Worm (Caenorhabditis elegans) whole organism, young adult: Measurements from ENCODE around the gene srbc-82.
"Not testable (repeated sequence)": the region's sequence is repeated elsewhere in the genome, so short reads cannot be mapped to it uniquely, and the experiment has no call there.

Source experiments
- D2030.7 ChIP-seq: fragments of 200-800 bp; sonication (Bioruptor generic); IDR thresholded peaks from 2 replicates; pipeline ENCODE4 v1.3.6; 2022; ENCODE audit warnings: missing genetic modification reagents, missing genetic modification characterization, missing compliant biosample characterization
- F23B12.7 ChIP-seq: sonication (generic microtip); optimal IDR thresholded peaks from 2 replicates; lab custom pipeline; 2017; ENCODE audit warnings: missing genetic modification characterization, mild to moderate bottlenecking, missing compliant biosample characterization, antibody characterized with exemption, moderate library complexity; ENCODE audit not compliant: insufficient read depth
- F37B4.10 ChIP-seq: fragments of 200-800 bp; sonication (Bioruptor generic); IDR thresholded peaks from 2 replicates; pipeline ENCODE4 v1.3.6; 2022; ENCODE audit warnings: missing genetic modification characterization, missing compliant biosample characterization
- F52B5.7 ChIP-seq: sonication (generic microtip); optimal IDR thresholded peaks from 2 replicates; lab custom pipeline; 2016; ENCODE audit warnings: mild to moderate bottlenecking, missing genetic modification characterization, missing compliant biosample characterization
- K11D2.4 ChIP-seq: fragments of 200-800 bp; sonication (Bioruptor generic); IDR thresholded peaks from 2 replicates; pipeline ENCODE4 v1.3.6; 2022; ENCODE audit warnings: missing genetic modification reagents, missing genetic modification characterization, missing compliant biosample characterization
- Y79H2A.3 ChIP-seq: fragments of 200-800 bp; sonication (Bioruptor generic); conservative IDR thresholded peaks from 2 replicates; pipeline ENCODE4 v1.3.6; 2022; ENCODE audit warnings: missing genetic modification reagents, missing genetic modification characterization, missing compliant biosample characterization
- aptf-3 ChIP-seq: fragments of 200-800 bp; sonication (Bioruptor generic); IDR thresholded peaks from 2 replicates; pipeline ENCODE4 v1.3.6; 2022; ENCODE audit warnings: missing genetic modification characterization, missing compliant biosample characterization
- athp-1 ChIP-seq: sonication (generic microtip); optimal IDR thresholded peaks from 2 replicates; lab custom pipeline; 2017; ENCODE audit warnings: mild to moderate bottlenecking, missing genetic modification characterization, missing compliant biosample characterization
- attf-5 ChIP-seq: fragments of 200-800 bp; sonication (Bioruptor generic); optimal IDR thresholded peaks from 2 replicates; lab custom pipeline; 2018; ENCODE audit warnings: mild to moderate bottlenecking, missing genetic modification characterization, missing compliant biosample characterization
- attf-6 ChIP-seq: fragments of 200-800 bp; sonication (Bioruptor generic); IDR thresholded peaks from 2 replicates; pipeline ENCODE4 v1.3.6; 2022; ENCODE audit warnings: missing genetic modification reagents, missing genetic modification characterization, missing compliant biosample characterization
- cebp-2 ChIP-seq: fragments of 200-800 bp; sonication (Bioruptor generic); IDR thresholded peaks from 2 replicates; pipeline ENCODE4 v1.3.6; 2022; ENCODE audit warnings: missing genetic modification characterization, missing compliant biosample characterization
- dpl-1 ChIP-seq: fragments of 150-350 bp; optimal IDR thresholded peaks from 2 replicates; lab custom pipeline; 2014; ENCODE audit warnings: missing biosample characterization, missing genetic modification reagents, missing genetic modification characterization
- egrh-3 ChIP-seq: fragments of 200-800 bp; sonication (Bioruptor generic); IDR thresholded peaks from 2 replicates; pipeline ENCODE4 v1.3.6; 2022; ENCODE audit warnings: missing genetic modification reagents, missing genetic modification characterization, missing compliant biosample characterization
- ets-4 ChIP-seq: fragments of 200-800 bp; sonication (Bioruptor generic); optimal IDR thresholded peaks from 2 replicates; lab custom pipeline; 2018; ENCODE audit warnings: mild to moderate bottlenecking, missing genetic modification characterization, missing compliant biosample characterization
- fkh-3 ChIP-seq: sonication (generic microtip); optimal IDR thresholded peaks from 2 replicates; lab custom pipeline; 2016; ENCODE audit warnings: mild to moderate bottlenecking, missing genetic modification characterization, missing compliant biosample characterization
- him-1 ChIP-seq: sonication (generic microtip); optimal IDR thresholded peaks from 2 replicates; lab custom pipeline; 2016; ENCODE audit warnings: missing genotype, missing genetic modification reagents, missing genetic modification characterization, missing compliant biosample characterization
- hlh-12 ChIP-seq: sonication (generic microtip); optimal IDR thresholded peaks from 2 replicates; lab custom pipeline; 2016; ENCODE audit warnings: missing genetic modification characterization, missing compliant biosample characterization
- hlh-26 ChIP-seq: fragments of 200-800 bp; sonication (Bioruptor generic); conservative IDR thresholded peaks from 2 replicates; pipeline ENCODE4 v1.3.6; 2022; ENCODE audit warnings: missing genetic modification reagents, missing genetic modification characterization, missing compliant biosample characterization
- hmg-1.2 ChIP-seq: fragments of 200-800 bp; sonication (Bioruptor generic); IDR thresholded peaks from 2 replicates; pipeline ENCODE4 v1.3.6; 2022; ENCODE audit warnings: missing genetic modification reagents, missing genetic modification characterization, missing compliant biosample characterization
- lin-54 ChIP-seq: fragments of 200-800 bp; sonication (Bioruptor generic); optimal IDR thresholded peaks from 2 replicates; lab custom pipeline; 2018; ENCODE audit warnings: mild to moderate bottlenecking, missing genetic modification characterization, missing compliant biosample characterization
- mel-28 ChIP-seq: sonication (generic microtip); optimal IDR thresholded peaks from 2 replicates; lab custom pipeline; 2016; ENCODE audit warnings: borderline replicate concordance, mild to moderate bottlenecking, missing genetic modification characterization, missing compliant biosample characterization
- nhr-27 ChIP-seq: fragments of 200-800 bp; sonication (Bioruptor generic); optimal IDR thresholded peaks from 2 replicates; lab custom pipeline; 2018; ENCODE audit warnings: mild to moderate bottlenecking, missing genetic modification characterization, moderate library complexity, missing compliant biosample characterization
- nhr-80 ChIP-seq: sonication (generic microtip); optimal IDR thresholded peaks from 2 replicates; lab custom pipeline; 2016; ENCODE audit warnings: missing genetic modification characterization, missing compliant biosample characterization
- pbrm-1 ChIP-seq: fragments of 200-800 bp; sonication (Bioruptor generic); IDR thresholded peaks from 2 replicates; pipeline ENCODE4 v1.3.6; 2022; ENCODE audit warnings: missing genetic modification reagents, missing genetic modification characterization, missing compliant biosample characterization
- sdz-38 ChIP-seq: sonication (generic microtip); optimal IDR thresholded peaks from 2 replicates; lab custom pipeline; 2016; ENCODE audit warnings: missing genotype, missing genetic modification characterization, missing compliant biosample characterization
- snpc-4 ChIP-seq, 5 experiments: fragments of 150-350 bp in 1 of 5; sonication (generic microtip) in 4 of 5; optimal IDR thresholded peaks; 2 replicates each; lab custom pipeline; 2014 to 2018; ENCODE audit warnings: missing genetic modification characterization in 5 of 5, missing biosample characterization in 3 of 5, antibody characterized with exemption in 2 of 5, mild to moderate bottlenecking in 2 of 5, missing compliant biosample characterization in 2 of 5, missing genotype in 2 of 5, moderate library complexity in 2 of 5, missing genetic modification reagents in 1 of 5
- somi-1 ChIP-seq: fragments of 200-800 bp; sonication (Bioruptor generic); optimal IDR thresholded peaks from 2 replicates; lab custom pipeline; 2018; ENCODE audit warnings: mild to moderate bottlenecking, missing genetic modification characterization, missing compliant biosample characterization
- unc-62 ChIP-seq: fragments of 150-350 bp; optimal IDR thresholded peaks from 2 replicates; lab custom pipeline; 2014; ENCODE audit warnings: missing biosample characterization, missing genetic modification reagents, missing genetic modification characterization
- xnd-1 ChIP-seq: sonication (generic microtip); optimal IDR thresholded peaks from 2 replicates; lab custom pipeline; 2016; ENCODE audit warnings: missing genotype, missing genetic modification reagents, missing genetic modification characterization, missing compliant biosample characterization
- ztf-28 ChIP-seq: fragments of 200-800 bp; sonication (Bioruptor generic); IDR thresholded peaks from 2 replicates; pipeline ENCODE4 v1.3.6; 2022; ENCODE audit warnings: missing genetic modification reagents, missing genetic modification characterization, missing compliant biosample characterization

Gene srbc-82

DNA sequence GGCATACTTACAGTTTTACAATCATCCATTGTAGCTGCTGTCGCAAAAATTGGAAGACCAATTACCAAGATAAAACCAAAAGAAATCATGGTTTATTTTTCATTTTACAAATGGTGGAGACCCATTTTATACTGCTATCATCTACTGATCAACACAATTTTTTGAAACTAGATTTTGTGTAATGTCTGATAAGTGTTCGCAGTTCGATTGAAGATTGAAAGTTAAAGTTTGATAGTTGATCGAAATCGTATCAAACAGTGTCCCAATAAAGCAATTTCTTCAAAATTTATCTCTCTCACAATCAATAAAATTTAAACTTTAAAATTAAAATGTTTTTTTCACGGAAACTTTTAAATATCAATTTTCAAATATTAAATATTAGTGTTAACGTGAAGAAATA lies 29.3 kb upstream of the srbc-82 start, which contains the start of gene T13F3.6:
TSS of gene T13F3.6 (minus strand) at position 101 of the 400 bp plus-strand sequence.
- TF ChIP-seq attf-5 (no peak), ztf-28 (GFP tag; lab: Robert Waterston, UW) (no peak), him-1 (tag; lab: Kevin White, UChicago) (no peak), F52B5.7 (tag; lab: Kevin White, UChicago) (no peak), egrh-3 (GFP tag; lab: Robert Waterston, UW) (no peak), hlh-26 (GFP tag; lab: Robert Waterston, UW) (no peak), K11D2.4 (no peak), dpl-1 (GFP tag; lab: Kevin White, UChicago) (no peak)
- TF ChIP-seq, all 124 proteins: peak for 0

DNA sequence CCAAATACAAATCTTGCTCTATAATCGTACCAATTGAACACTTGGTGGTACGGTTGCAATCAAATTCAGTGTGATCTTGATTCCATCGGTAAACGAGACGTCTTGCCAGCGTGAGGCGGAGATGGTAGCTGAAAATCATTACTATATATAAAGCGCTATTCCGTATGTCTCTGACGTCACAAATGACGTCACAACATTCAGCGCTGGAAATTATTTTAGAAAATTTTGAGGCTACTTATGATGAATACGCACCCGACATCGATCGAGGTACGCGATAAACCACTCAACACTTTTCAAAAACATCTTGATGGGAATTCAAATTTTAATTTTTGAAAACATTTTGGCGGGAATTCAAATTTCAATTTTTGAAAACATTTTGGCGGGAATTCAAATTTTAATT lies 27.0 kb upstream of the srbc-82 start:
- TF ChIP-seq snpc-4 (GFP tag; optimal IDR thresholded peaks at IDR 0.05; lab: Kevin White, UChicago), result not testable (repeated sequence)
- TF ChIP-seq snpc-4 (tag; optimal IDR thresholded peaks at IDR 0.05; lab: Kevin White, UChicago), result peak in 1 of 4 experiments; percentile 62
- TF ChIP-seq pbrm-1 (GFP tag; lab: Robert Waterston, UW), result peak; percentile 6; the same call in 1 of the 2 replicates
- TF ChIP-seq attf-6 (GFP tag; lab: Robert Waterston, UW), result 0 out of 2 replicates have a peak, but pooled peaks have one; percentile 58

DNA sequence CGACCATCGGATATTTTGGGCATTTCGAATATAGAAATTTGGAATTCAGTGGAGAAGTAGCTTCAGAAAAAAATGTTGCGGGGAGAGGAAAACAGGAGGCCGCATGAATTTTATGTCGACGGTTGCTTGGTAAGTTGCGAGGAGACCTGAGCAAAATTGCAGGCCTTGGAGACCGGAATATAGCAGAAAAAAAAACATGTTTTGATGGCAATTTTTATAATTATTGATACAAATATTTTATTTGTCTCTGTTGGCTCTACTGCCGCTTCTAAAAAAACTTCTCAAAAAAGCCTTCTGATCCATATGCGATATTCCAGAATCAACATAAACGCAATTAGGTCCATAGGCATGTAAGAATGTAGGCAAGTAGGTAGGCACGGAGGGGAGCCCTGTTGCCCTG lies 25.0 kb upstream of the srbc-82 start, which contains the start of gene pacl-1:
TSS of gene pacl-1 (minus strand) at position 101 of the 400 bp plus-strand sequence.
- TF ChIP-seq fkh-3 (tag; lab: Kevin White, UChicago), result no peak
- no peak for TF ChIP-seq F23B12.7 (tag; lab: Kevin White, UChicago)
- no peak for TF ChIP-seq aptf-3 (GFP tag; lab: Robert Waterston, UW)
- TF ChIP-seq hlh-12, result no peak
- TF ChIP-seq D2030.7 (GFP tag; lab: Robert Waterston, UW), result no peak
- no peak for TF ChIP-seq ets-4
- TF ChIP-seq somi-1 (GFP tag; lab: Kevin White, UChicago), result no peak
- no peak for TF ChIP-seq snpc-4 (GFP tag; optimal IDR thresholded peaks at IDR 0.05; lab: Kevin White, UChicago)
- TF ChIP-seq snpc-4 (tag; optimal IDR thresholded peaks at IDR 0.05; lab: Kevin White, UChicago), result no peak
- no peak for TF ChIP-seq Y79H2A.3 (GFP tag; lab: Robert Waterston, UW)
- TF ChIP-seq attf-6 (GFP tag; lab: Robert Waterston, UW), result no peak
- no peak for TF ChIP-seq ztf-28 (GFP tag; lab: Robert Waterston, UW)
- TF ChIP-seq, all 124 proteins: peak for 0

ce11 chrV:16277918-16278317 lies 22.5 kb upstream of the srbc-82 start, which contains the start of gene cyp-37B1:
Gene cyp-37B1 (plus strand): TSS chrV:16278116.
- TF ChIP-seq snpc-4 (GFP tag; optimal IDR thresholded peaks at IDR 0.05; lab: Kevin White, UChicago) (no peak), snpc-4 (tag; optimal IDR thresholded peaks at IDR 0.05; lab: Kevin White, UChicago) (peak in 1 of 4 experiments; percentile 17), nhr-27 (tag; lab: Kevin White, UChicago) (no peak), ztf-28 (GFP tag; lab: Robert Waterston, UW) (no peak), unc-62 (GFP tag; lab: Kevin White, UChicago) (peak; percentile 23), nhr-80 (peak; percentile 80), athp-1 (tag; lab: Kevin White, UChicago) (no peak), hmg-1.2 (no peak), lin-54 (GFP tag; lab: Kevin White, UChicago) (no peak)

DNA sequence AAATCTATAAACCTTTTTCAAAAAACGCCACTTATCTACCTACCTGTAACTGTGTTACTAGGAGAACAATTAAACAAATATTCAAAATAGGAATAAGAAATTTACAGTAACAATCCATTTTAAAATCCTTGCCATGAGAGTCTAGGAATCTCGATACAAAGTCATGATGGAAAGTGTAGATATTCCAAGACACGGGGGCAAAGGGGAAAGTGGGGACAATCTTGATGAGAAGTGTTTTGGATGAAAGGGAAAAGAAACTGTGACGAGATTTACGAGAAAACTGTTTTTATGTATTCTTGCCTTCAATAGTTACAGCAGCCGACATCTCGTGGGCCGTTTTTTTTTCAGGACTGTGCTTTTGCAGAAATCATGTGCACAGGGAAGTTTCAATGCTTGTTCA lies 18.2 kb upstream of the srbc-82 start, which contains the start of gene F28G4.2:
TSS of gene F28G4.2 (minus strand) at position 175 of the 400 bp plus-strand sequence.
- TF ChIP-seq sdz-38 (tag; lab: Kevin White, UChicago), result no peak
- no peak for TF ChIP-seq K11D2.4
- no peak for TF ChIP-seq nhr-80
- no peak for TF ChIP-seq somi-1 (GFP tag; lab: Kevin White, UChicago)
- TF ChIP-seq xnd-1 (tag; lab: Kevin White, UChicago), result no peak
- TF ChIP-seq F37B4.10 (GFP tag; lab: Robert Waterston, UW), result no peak
- TF ChIP-seq unc-62 (GFP tag; lab: Kevin White, UChicago), result no peak
- TF ChIP-seq cebp-2 (GFP tag; lab: Robert Waterston, UW), result no peak
- TF ChIP-seq mel-28 (tag; lab: Kevin White, UChicago), result no peak
